Fruit fly (Drosophila melanogaster) whole organism, embryonic: ENCODE measurements around the gene CG17029.
A peak's percentile ranks its signal among the peaks of the same experiment; 100 is the strongest.

Experiments used
- CG10267 ChIP-seq: fragments of 200-800 bp; sonication (Bioruptor generic); optimal IDR thresholded peaks from 2 replicates; lab custom pipeline; 2018; ENCODE audit warnings: missing biosample characterization, mild to moderate bottlenecking, missing genetic modification characterization, moderate library complexity
- CG10431 ChIP-seq: fragments of 200-800 bp; sonication (Bioruptor generic); optimal IDR thresholded peaks from 3 replicates; lab custom pipeline; 2018; ENCODE audit warnings: missing biosample characterization, mild to moderate bottlenecking, missing genetic modification characterization
- CG12219 ChIP-seq: fragments of 200-800 bp; sonication (Bioruptor generic); optimal IDR thresholded peaks from 3 replicates; lab custom pipeline; 2018; ENCODE audit warnings: missing biosample characterization, mild to moderate bottlenecking, missing genetic modification characterization
- CG1233 ChIP-seq: fragments of 200-800 bp; sonication (Bioruptor generic); optimal IDR thresholded peaks from 4 replicates; lab custom pipeline; 2018; ENCODE audit warnings: missing biosample characterization, mild to moderate bottlenecking, missing genetic modification characterization
- CG13894 ChIP-seq: fragments of 200-800 bp; sonication (Bioruptor generic); optimal IDR thresholded peaks from 3 replicates; lab custom pipeline; 2018; ENCODE audit warnings: missing biosample characterization, mild to moderate bottlenecking, missing genetic modification characterization, moderate library complexity
- CG14050 ChIP-seq: fragments of 200-800 bp; sonication (Bioruptor generic); IDR thresholded peaks from 3 replicates; pipeline ENCODE4 v1.3.6; 2022; ENCODE audit warnings: missing biosample characterization, missing genetic modification characterization
- CG15073 ChIP-seq: fragments of 200-800 bp; sonication (Bioruptor generic); optimal IDR thresholded peaks from 2 replicates; lab custom pipeline; 2016; ENCODE audit warnings: missing biosample characterization, missing genetic modification characterization
- CG15514 ChIP-seq: fragments of 200-800 bp; sonication (Bioruptor generic); optimal IDR thresholded peaks from 3 replicates; lab custom pipeline; 2017; ENCODE audit warnings: missing biosample characterization, missing genetic modification characterization, mild to moderate bottlenecking, moderate library complexity, missing genetic modification reagents
- CG15696 ChIP-seq: fragments of 200-800 bp; sonication (Bioruptor generic); optimal IDR thresholded peaks from 2 replicates; lab custom pipeline; 2019; ENCODE audit warnings: missing biosample characterization, mild to moderate bottlenecking, missing genetic modification characterization, moderate library complexity
- CG17359 ChIP-seq: fragments of 200-800 bp; sonication (Bioruptor generic); optimal IDR thresholded peaks from 3 replicates; lab custom pipeline; 2018; ENCODE audit warnings: missing biosample characterization, mild to moderate bottlenecking, missing genetic modification characterization, moderate library complexity
- CG18599 ChIP-seq: fragments of 200-800 bp; sonication (Bioruptor generic); optimal IDR thresholded peaks from 3 replicates; lab custom pipeline; 2017; ENCODE audit warnings: missing biosample characterization, missing genetic modification characterization, mild to moderate bottlenecking, moderate library complexity, missing genetic modification reagents
- CG34376 ChIP-seq: fragments of 200-800 bp; sonication (Bioruptor generic); optimal IDR thresholded peaks from 2 replicates; lab custom pipeline; 2018; ENCODE audit warnings: missing biosample characterization, mild to moderate bottlenecking, missing genetic modification characterization
- CG3847 ChIP-seq: fragments of 200-800 bp; sonication (Bioruptor generic); IDR thresholded peaks from 2 replicates; pipeline ENCODE4 v1.3.6; 2022; ENCODE audit warnings: missing biosample characterization, missing genetic modification characterization
- CG4360 ChIP-seq: fragments of 200-800 bp; sonication (Bioruptor generic); IDR thresholded peaks from 2 replicates; pipeline ENCODE4 v1.3.6; 2022; ENCODE audit warnings: missing biosample characterization, missing genetic modification characterization
- CG4820 ChIP-seq: fragments of 200-800 bp; sonication (Bioruptor generic); optimal IDR thresholded peaks from 3 replicates; lab custom pipeline; 2016; ENCODE audit warnings: missing biosample characterization, missing genetic modification characterization
- CG9932 ChIP-seq: fragments of 200-800 bp; sonication (Bioruptor generic); IDR thresholded peaks from 2 replicates; pipeline ENCODE4 v1.3.6; 2022; ENCODE audit warnings: missing biosample characterization, missing genetic modification characterization
- Dad ChIP-seq: fragments of 200-800 bp; sonication (Bioruptor generic); optimal IDR thresholded peaks from 3 replicates; lab custom pipeline; 2016; ENCODE audit warnings: missing biosample characterization, missing genetic modification characterization
- MTF-1 ChIP-seq: fragments of 200-800 bp; sonication (Bioruptor generic); optimal IDR thresholded peaks from 2 replicates; lab custom pipeline; 2018; ENCODE audit warnings: missing biosample characterization, mild to moderate bottlenecking, missing genetic modification characterization, borderline replicate concordance
- Poxn ChIP-seq: fragments of 200-800 bp; sonication (Bioruptor generic); IDR thresholded peaks from 2 replicates; pipeline ENCODE4 v1.3.6; 2022; ENCODE audit warnings: missing biosample characterization, missing genetic modification characterization
- Rx ChIP-seq: fragments of 200-800 bp; sonication (Bioruptor generic); IDR thresholded peaks from 2 replicates; pipeline ENCODE4 v1.3.6; 2022; ENCODE audit warnings: missing biosample characterization, missing genetic modification characterization
- Sry-β ChIP-seq: fragments of 200-800 bp; sonication (Bioruptor generic); optimal IDR thresholded peaks from 2 replicates; lab custom pipeline; 2018; ENCODE audit warnings: missing biosample characterization, mild to moderate bottlenecking, missing genetic modification characterization, moderate library complexity
- Taf1 ChIP-seq: fragments of 200-800 bp; sonication (Bioruptor generic); IDR thresholded peaks from 2 replicates; pipeline ENCODE4 v1.3.6; 2022; ENCODE audit warnings: missing biosample characterization, missing genetic modification characterization
- Usf ChIP-seq: fragments of 200-800 bp; sonication (Bioruptor generic); optimal IDR thresholded peaks from 2 replicates; lab custom pipeline; 2017; ENCODE audit warnings: missing genotype, missing biosample characterization, missing genetic modification characterization
- amos ChIP-seq: fragments of 200-800 bp; sonication (Bioruptor generic); IDR thresholded peaks from 2 replicates; pipeline ENCODE4 v1.3.6; 2022; ENCODE audit warnings: missing biosample characterization, missing genetic modification characterization; ENCODE audit not compliant: partially characterized antibody
- ash1 ChIP-seq: fragments of 200-800 bp; sonication (Bioruptor generic); optimal IDR thresholded peaks from 2 replicates; lab custom pipeline; 2018; ENCODE audit warnings: missing biosample characterization, mild to moderate bottlenecking, missing genetic modification characterization
- az2 ChIP-seq: fragments of 200-800 bp; sonication (Bioruptor generic); optimal IDR thresholded peaks from 3 replicates; lab custom pipeline; 2016; ENCODE audit warnings: missing biosample characterization, missing genetic modification characterization
- bowl ChIP-seq: fragments of 200-800 bp; sonication (Bioruptor generic); IDR thresholded peaks from 2 replicates; pipeline ENCODE4 v1.3.6; 2022; ENCODE audit warnings: missing biosample characterization, missing genetic modification characterization
- chinmo ChIP-seq: fragments of 200-800 bp; sonication (Bioruptor generic); IDR thresholded peaks from 4 replicates; pipeline ENCODE4 v1.3.6; 2022; ENCODE audit warnings: missing biosample characterization, missing genetic modification characterization; ENCODE audit not compliant: partially characterized antibody
- ci ChIP-seq: fragments of 200-800 bp; sonication (Bioruptor generic); IDR thresholded peaks from 3 replicates; pipeline ENCODE4 v1.3.6; 2022; ENCODE audit warnings: missing biosample characterization, missing genetic modification characterization
- crp ChIP-seq, 2 experiments: fragments of 200-800 bp; sonication (Bioruptor generic); optimal IDR thresholded peaks; 2 replicates in 1 of 2; 3 replicates in 1 of 2; lab custom pipeline; 2017; ENCODE audit warnings: missing biosample characterization in 2 of 2, missing genetic modification characterization in 2 of 2, mild to moderate bottlenecking in 1 of 2, moderate library complexity in 1 of 2
- dysf ChIP-seq: fragments of 200-800 bp; sonication (Bioruptor generic); IDR thresholded peaks from 3 replicates; pipeline ENCODE4 v1.3.6; 2022; ENCODE audit warnings: missing biosample characterization, missing genetic modification characterization
- esg ChIP-seq: fragments of 200-800 bp; sonication (Bioruptor generic); conservative IDR thresholded peaks from 2 replicates; pipeline ENCODE4 v1.3.6; 2022; ENCODE audit warnings: missing biosample characterization, missing genetic modification characterization
- eyg ChIP-seq: fragments of 200-800 bp; sonication (Bioruptor generic); optimal IDR thresholded peaks from 3 replicates; lab custom pipeline; 2016; ENCODE audit warnings: missing biosample characterization, missing genetic modification characterization
- gsb-n ChIP-seq: fragments of 200-800 bp; sonication (Bioruptor generic); optimal IDR thresholded peaks from 3 replicates; lab custom pipeline; 2018; ENCODE audit warnings: missing biosample characterization, mild to moderate bottlenecking, missing genetic modification characterization
- gt ChIP-seq: fragments of 200-800 bp; sonication (Bioruptor generic); IDR thresholded peaks from 2 replicates; pipeline ENCODE4 v1.3.6; 2022; ENCODE audit warnings: missing biosample characterization, missing genetic modification characterization
- hkb ChIP-seq, 2 experiments: fragments of 200-800 bp in 1 of 2; fragments of >200 bp in 1 of 2; sonication (Bioruptor generic) in 1 of 2; IDR thresholded peaks in 1 of 2; optimal IDR thresholded peaks in 1 of 2; 2 replicates each; pipeline versions ENCODE4 v1.3.6 to Lab custom; 2017 to 2022; ENCODE audit warnings: missing biosample characterization in 1 of 2, missing genetic modification characterization in 1 of 2
- lmd ChIP-seq: fragments of 200-800 bp; sonication (Bioruptor generic); IDR thresholded peaks from 2 replicates; pipeline ENCODE4 v1.3.6; 2022; ENCODE audit warnings: missing biosample characterization, missing genetic modification characterization
- maf-S ChIP-seq: fragments of 200-800 bp; sonication (Bioruptor generic); optimal IDR thresholded peaks from 2 replicates; lab custom pipeline; 2016; ENCODE audit warnings: missing biosample characterization, missing genetic modification characterization
- otp ChIP-seq: fragments of 200-800 bp; sonication (Bioruptor generic); IDR thresholded peaks from 3 replicates; pipeline ENCODE4, ENCODE4 v1.3.6; 2022; ENCODE audit warnings: missing biosample characterization, missing genetic modification characterization
- rib ChIP-seq: fragments of 200-800 bp; sonication (Bioruptor generic); IDR thresholded peaks from 2 replicates; pipeline ENCODE4 v1.3.6; 2022; ENCODE audit warnings: missing biosample characterization, missing genetic modification characterization
- row ChIP-seq: fragments of 200-800 bp; sonication (Bioruptor generic); IDR thresholded peaks from 3 replicates; pipeline ENCODE4 v1.3.6; 2022; ENCODE audit warnings: missing biosample characterization, missing genetic modification characterization
- scrt ChIP-seq: fragments of 200-800 bp; sonication (Bioruptor generic); optimal IDR thresholded peaks from 2 replicates; lab custom pipeline; 2018; ENCODE audit warnings: missing biosample characterization, mild to moderate bottlenecking, missing genetic modification characterization, moderate library complexity
- seq ChIP-seq: fragments of 200-800 bp; sonication (Bioruptor generic); IDR thresholded peaks from 2 replicates; pipeline ENCODE4 v1.3.6; 2022; ENCODE audit warnings: missing biosample characterization, missing genetic modification characterization
- sob ChIP-seq: fragments of 200-800 bp; sonication (Bioruptor generic); IDR thresholded peaks from 2 replicates; pipeline ENCODE4 v1.3.6; 2022; ENCODE audit warnings: missing biosample characterization, missing genetic modification characterization
- tap ChIP-seq: fragments of 200-800 bp; optimal IDR thresholded peaks from 3 replicates; lab custom pipeline; 2019; ENCODE audit warnings: missing biosample characterization, mild to moderate bottlenecking, missing genetic modification characterization, moderate library complexity
- tll ChIP-seq, 2 experiments: fragments of 200-800 bp in 1 of 2; fragments of >200 bp in 1 of 2; sonication (Bioruptor generic) in 1 of 2; optimal IDR thresholded peaks; 2 replicates each; lab custom pipeline; 2017 to 2019; ENCODE audit warnings: missing biosample characterization in 2 of 2, missing genetic modification characterization in 2 of 2, mild to moderate bottlenecking in 1 of 2, moderate library complexity in 1 of 2
- tna ChIP-seq: fragments of 200-800 bp; sonication (Bioruptor generic); IDR thresholded peaks from 2 replicates; pipeline ENCODE4 v1.3.6; 2022; ENCODE audit warnings: missing biosample characterization, missing genetic modification characterization; ENCODE audit not compliant: partially characterized antibody
- trem ChIP-seq: fragments of 200-800 bp; optimal IDR thresholded peaks from 3 replicates; lab custom pipeline; 2019; ENCODE audit warnings: missing biosample characterization, mild to moderate bottlenecking, missing genetic modification characterization, moderate library complexity
- vnd ChIP-seq: fragments of 200-800 bp; sonication (Bioruptor generic); IDR thresholded peaks from 3 replicates; pipeline ENCODE4 v1.3.6; 2022; ENCODE audit warnings: missing biosample characterization, missing genetic modification characterization; ENCODE audit not compliant: partially characterized antibody

Gene CG17029

dm6 chr3L:16025020-16025680, 48.5 kb downstream of the CG17029 start (continued):
- TF ChIP-seq Usf (GFP tag; lab: Kevin White, UChicago) = no peak
- no peak for TF ChIP-seq CG34376 (GFP tag; lab: Kevin White, UChicago)
- TF ChIP-seq tna (GFP tag; lab: Robert Waterston, UW) = no peak
- TF ChIP-seq CG15073 = no peak
- no peak for TF ChIP-seq Dad (GFP tag; lab: Kevin White, UChicago)
- TF ChIP-seq vnd (GFP tag; lab: Robert Waterston, UW) = no peak
- no peak for TF ChIP-seq CG15514 (GFP tag; lab: Kevin White, UChicago)
- no peak for TF ChIP-seq rib (GFP tag; lab: Robert Waterston, UW)
- no peak for TF ChIP-seq maf-S (GFP tag; lab: Kevin White, UChicago)
- TF ChIP-seq CG4820 (GFP tag; lab: Kevin White, UChicago) = no peak
- TF ChIP-seq CG4360 (GFP tag; lab: Robert Waterston, UW) = peak; percentile 77
- TF ChIP-seq hkb (optimal IDR thresholded peaks at IDR 0.05; lab: Kevin White, UChicago) = no peak
- TF ChIP-seq hkb (GFP tag; IDR thresholded peaks at IDR 0.05; lab: Robert Waterston, UW) = no peak
- TF ChIP-seq Sry-β = no peak
- TF ChIP-seq ash1 (GFP tag; lab: Kevin White, UChicago) = no peak
- no peak for TF ChIP-seq CG12219 (GFP tag; lab: Kevin White, UChicago)
- TF ChIP-seq az2 = no peak
- TF ChIP-seq CG1233 (GFP tag; lab: Kevin White, UChicago) = no peak
- no peak for TF ChIP-seq tap (tag; lab: Kevin White, UChicago)
- TF ChIP-seq esg (GFP tag; lab: Robert Waterston, UW) = no peak
- 0 out of 2 replicates have a peak, but pooled peaks have one; percentile 17 for TF ChIP-seq sob (GFP tag; lab: Robert Waterston, UW)
- TF ChIP-seq trem = no peak
- no peak for TF ChIP-seq CG17359 (tag; lab: Kevin White, UChicago)
- TF ChIP-seq CG3847 = no peak
- no peak for TF ChIP-seq bowl (GFP tag; lab: Robert Waterston, UW)
- no peak for TF ChIP-seq CG10431 (GFP tag; lab: Kevin White, UChicago)
- no peak for TF ChIP-seq scrt (GFP tag; lab: Kevin White, UChicago)
- no peak for TF ChIP-seq ci (GFP tag; lab: Robert Waterston, UW)
- no peak for TF ChIP-seq crp (GFP tag; optimal IDR thresholded peaks at IDR 0.05; lab: Kevin White, UChicago)
- no peak for TF ChIP-seq gsb-n
- TF ChIP-seq dysf = no peak
- TF ChIP-seq row (GFP tag; lab: Robert Waterston, UW) = no peak
- TF ChIP-seq amos (GFP tag; lab: Robert Waterston, UW) = no peak
- TF ChIP-seq CG18599 (GFP tag; lab: Kevin White, UChicago) = no peak
- TF ChIP-seq seq (GFP tag; lab: Robert Waterston, UW) = no peak
- no peak for TF ChIP-seq Taf1 (GFP tag; lab: Robert Waterston, UW)
- TF ChIP-seq lmd = no peak
- no peak for TF ChIP-seq MTF-1
- TF ChIP-seq CG10267 (tag; lab: Kevin White, UChicago) = no peak
- no peak for TF ChIP-seq Poxn (GFP tag; lab: Robert Waterston, UW)
- TF ChIP-seq CG13894 (tag; lab: Kevin White, UChicago) = no peak
- TF ChIP-seq otp (GFP tag; lab: Robert Waterston, UW) = no peak
- TF ChIP-seq CG9932 (GFP tag; lab: Robert Waterston, UW) = no peak
- TF ChIP-seq eyg = no peak
- TF ChIP-seq gt (GFP tag; lab: Robert Waterston, UW) = no peak
- TF ChIP-seq chinmo = 0 out of 4 replicates have a peak, but pooled peaks have one; percentile 27
- TF ChIP-seq CG15696 = no peak
- TF ChIP-seq tll (GFP tag; optimal IDR thresholded peaks at IDR 0.05; lab: Kevin White, UChicago) = peak in 1 of 2 experiments; percentile 96
- TF ChIP-seq CG14050 (GFP tag; lab: Robert Waterston, UW) = no peak
- no peak for TF ChIP-seq Rx
